Worm (Caenorhabditis elegans) whole organism, L3 larva: Measurements from ENCODE around the gene F17E5.2.

Experiments used
- ama-1 ChIP-seq: fragments of 150-350 bp; optimal IDR thresholded peaks from 2 replicates; lab custom pipeline; 2018
- egl-27 ChIP-seq: sonication (generic microtip); optimal IDR thresholded peaks from 4 replicates; lab custom pipeline; 2017; ENCODE audit warnings: missing biosample characterization, missing genetic modification reagents, missing genetic modification characterization
- nfya-1 ChIP-seq: sonication (generic microtip); optimal IDR thresholded peaks from 2 replicates; lab custom pipeline; 2017; ENCODE audit warnings: missing genetic modification characterization, mild to moderate bottlenecking, missing compliant biosample characterization, antibody characterized with exemption, moderate library complexity; ENCODE audit not compliant: insufficient read depth
- nhr-237 ChIP-seq: fragments of 150-350 bp; optimal IDR thresholded peaks from 2 replicates; lab custom pipeline; 2014; ENCODE audit warnings: missing biosample characterization, missing genetic modification characterization
- pqm-1 ChIP-seq: fragments of 150-350 bp; optimal IDR thresholded peaks from 2 replicates; lab custom pipeline; 2017; ENCODE audit warnings: missing biosample characterization, missing genetic modification characterization, inconsistent platforms
- ztf-11 ChIP-seq: fragments of 150-350 bp; optimal IDR thresholded peaks from 2 replicates; lab custom pipeline; 2014; ENCODE audit warnings: missing biosample characterization, missing genetic modification characterization

ce11 chrX:12360444-12360843 is 33.6 kb upstream of the F17E5.2 start, which contains the start of the genes nspc-15 and F19H6.6:
- TF ChIP-seq ama-1 (lab: Kevin White, UChicago) (no peak), pqm-1 (tag; lab: Kevin White, UChicago) (no peak), ztf-11 (tag; lab: Kevin White, UChicago) (no peak), egl-27 (tag; lab: Kevin White, UChicago) (no peak), nhr-237 (tag; lab: Kevin White, UChicago) (no peak), nfya-1 (no peak)
